Fruit fly (Drosophila melanogaster) whole organism, embryonic: ENCODE results near the gene Sptr.

Experiments
- Asciz ChIP-seq: fragments of 200-800 bp; sonication (Bioruptor generic); optimal IDR thresholded peaks from 2 replicates; lab custom pipeline; 2017; ENCODE audit warnings: missing biosample characterization, mild to moderate bottlenecking, missing genetic modification characterization, missing genetic modification reagents
- Atf3 ChIP-seq: fragments of 200-800 bp; sonication (Bioruptor generic); optimal IDR thresholded peaks from 3 replicates; lab custom pipeline; 2016; ENCODE audit warnings: missing biosample characterization, missing genetic modification characterization
- Bdp1 ChIP-seq: fragments of 200-800 bp; sonication (Bioruptor generic); optimal IDR thresholded peaks from 3 replicates; lab custom pipeline; 2016; ENCODE audit warnings: missing biosample characterization, missing genetic modification characterization
- Bgb ChIP-seq: fragments of 200-800 bp; sonication (Bioruptor generic); IDR thresholded peaks from 2 replicates; pipeline ENCODE4 v1.3.6; 2022; ENCODE audit warnings: missing biosample characterization, missing genetic modification characterization; ENCODE audit not compliant: partially characterized antibody
- CG10147 ChIP-seq: fragments of 200-800 bp; sonication (Bioruptor generic); optimal IDR thresholded peaks from 2 replicates; lab custom pipeline; 2019; ENCODE audit warnings: missing biosample characterization, mild to moderate bottlenecking, missing genetic modification characterization, moderate library complexity
- CG10209 ChIP-seq: fragments of 200-800 bp; sonication (Bioruptor generic); optimal IDR thresholded peaks from 3 replicates; lab custom pipeline; 2017; ENCODE audit warnings: missing biosample characterization, mild to moderate bottlenecking, missing genetic modification characterization, missing genetic modification reagents
- CG10959 ChIP-seq: fragments of 200-800 bp; sonication (Bioruptor generic); IDR thresholded peaks from 2 replicates; pipeline ENCODE4 v1.3.6; 2022; ENCODE audit warnings: missing biosample characterization, missing genetic modification characterization
- CG10979 ChIP-seq: fragments of 200-800 bp; sonication (Bioruptor generic); optimal IDR thresholded peaks from 2 replicates; lab custom pipeline; 2018; ENCODE audit warnings: missing biosample characterization, mild to moderate bottlenecking, missing genetic modification characterization, moderate library complexity
- CG11696 ChIP-seq: fragments of 200-800 bp; sonication (Bioruptor generic); IDR thresholded peaks from 2 replicates; pipeline ENCODE4 v1.3.6; 2022; ENCODE audit warnings: missing biosample characterization, missing genetic modification characterization
- CG12071 ChIP-seq: fragments of 200-800 bp; sonication (Bioruptor generic); optimal IDR thresholded peaks from 3 replicates; lab custom pipeline; 2018; ENCODE audit warnings: missing biosample characterization, mild to moderate bottlenecking, missing genetic modification characterization
- CG12155 ChIP-seq: fragments of 200-800 bp; sonication (Bioruptor generic); optimal IDR thresholded peaks from 3 replicates; lab custom pipeline; 2016; ENCODE audit warnings: missing biosample characterization, missing genetic modification characterization
- CG12769 ChIP-seq: fragments of 200-800 bp; sonication (Bioruptor generic); optimal IDR thresholded peaks from 2 replicates; lab custom pipeline; 2019; ENCODE audit warnings: missing biosample characterization, mild to moderate bottlenecking, missing genetic modification characterization, moderate library complexity
- CG13624 ChIP-seq: fragments of 200-800 bp; sonication (Bioruptor generic); optimal IDR thresholded peaks from 2 replicates; lab custom pipeline; 2016; ENCODE audit warnings: missing biosample characterization, missing genetic modification characterization
- CG13775 ChIP-seq: fragments of 200-800 bp; sonication (Bioruptor generic); optimal IDR thresholded peaks from 3 replicates; lab custom pipeline; 2017; ENCODE audit warnings: missing biosample characterization, mild to moderate bottlenecking, missing genetic modification characterization
- CG15479 ChIP-seq: fragments of 200-800 bp; sonication (Bioruptor generic); optimal IDR thresholded peaks from 3 replicates; lab custom pipeline; 2019; ENCODE audit warnings: missing biosample characterization, mild to moderate bottlenecking, missing genetic modification characterization, moderate library complexity
- CG18011 ChIP-seq: fragments of 200-800 bp; sonication (Bioruptor generic); optimal IDR thresholded peaks from 2 replicates; lab custom pipeline; 2017; ENCODE audit warnings: missing biosample characterization, missing genetic modification characterization, mild to moderate bottlenecking, moderate library complexity, missing genotype
- CG2199 ChIP-seq: fragments of 200-800 bp; sonication (Bioruptor generic); IDR thresholded peaks from 3 replicates; pipeline ENCODE4 v1.3.6; 2022; ENCODE audit warnings: missing biosample characterization, missing genetic modification characterization
- CG30403 ChIP-seq: fragments of 200-800 bp; sonication (Bioruptor generic); optimal IDR thresholded peaks from 3 replicates; lab custom pipeline; 2016; ENCODE audit warnings: missing biosample characterization, missing genetic modification characterization
- CG33213 ChIP-seq: fragments of 200-800 bp; sonication (Bioruptor generic); optimal IDR thresholded peaks from 3 replicates; lab custom pipeline; 2016; ENCODE audit warnings: missing biosample characterization, missing genetic modification characterization
- CG5953 ChIP-seq: fragments of 200-800 bp; sonication (Bioruptor generic); IDR thresholded peaks from 2 replicates; pipeline ENCODE4 v1.3.6; 2022; ENCODE audit warnings: missing biosample characterization, missing genetic modification characterization
- CG6272 ChIP-seq: fragments of 200-800 bp; sonication (Bioruptor generic); IDR thresholded peaks from 2 replicates; pipeline ENCODE4 v1.3.6; 2022; ENCODE audit warnings: missing biosample characterization, missing genetic modification characterization
- CG6813 ChIP-seq: fragments of 200-800 bp; sonication (Bioruptor generic); optimal IDR thresholded peaks from 2 replicates; lab custom pipeline; 2017; ENCODE audit warnings: missing biosample characterization, missing genetic modification characterization, mild to moderate bottlenecking, moderate library complexity, missing genetic modification reagents
- CG8089 ChIP-seq: fragments of 200-800 bp; sonication (Bioruptor generic); optimal IDR thresholded peaks from 3 replicates; lab custom pipeline; 2016; ENCODE audit warnings: missing biosample characterization, missing genetic modification characterization
- CG9797 ChIP-seq: fragments of 200-800 bp; sonication (Bioruptor generic); optimal IDR thresholded peaks from 3 replicates; lab custom pipeline; 2018; ENCODE audit warnings: missing biosample characterization, mild to moderate bottlenecking, missing genetic modification characterization
- CrebB ChIP-seq: fragments of 200-800 bp; sonication (Bioruptor generic); optimal IDR thresholded peaks from 3 replicates; lab custom pipeline; 2018; ENCODE audit warnings: missing biosample characterization, mild to moderate bottlenecking, missing genetic modification characterization
- Ets97D ChIP-seq: fragments of 200-800 bp; sonication (Bioruptor generic); optimal IDR thresholded peaks from 3 replicates; lab custom pipeline; 2016; ENCODE audit warnings: missing biosample characterization, missing genetic modification characterization
- H2.0 ChIP-seq: fragments of 200-800 bp; sonication (Bioruptor generic); IDR thresholded peaks from 2 replicates; pipeline ENCODE4 v1.3.6; 2022; ENCODE audit warnings: missing biosample characterization, missing genetic modification characterization
- MBD-R2 ChIP-seq: fragments of 200-800 bp; sonication (Bioruptor generic); IDR thresholded peaks from 2 replicates; pipeline ENCODE4 v1.3.6; 2022; ENCODE audit warnings: missing biosample characterization, missing genetic modification characterization
- Meics ChIP-seq: fragments of 200-800 bp; sonication (Bioruptor generic); optimal IDR thresholded peaks from 2 replicates; lab custom pipeline; 2017; ENCODE audit warnings: missing biosample characterization, mild to moderate bottlenecking, missing genetic modification characterization
- Oli ChIP-seq: fragments of 200-800 bp; sonication (Bioruptor generic); optimal IDR thresholded peaks from 2 replicates; lab custom pipeline; 2018; ENCODE audit warnings: missing biosample characterization, mild to moderate bottlenecking, missing genetic modification characterization, moderate library complexity
- Poxn ChIP-seq: fragments of 200-800 bp; sonication (Bioruptor generic); IDR thresholded peaks from 2 replicates; pipeline ENCODE4 v1.3.6; 2022; ENCODE audit warnings: missing biosample characterization, missing genetic modification characterization
- ab ChIP-seq: fragments of 200-800 bp; sonication (Bioruptor generic); optimal IDR thresholded peaks from 2 replicates; lab custom pipeline; 2016; ENCODE audit warnings: missing biosample characterization, missing genetic modification characterization
- bbx ChIP-seq: fragments of 200-800 bp; sonication (Bioruptor generic); IDR thresholded peaks from 2 replicates; pipeline ENCODE4 v1.3.6; 2022; ENCODE audit warnings: missing biosample characterization, missing genetic modification characterization; ENCODE audit not compliant: partially characterized antibody
- crc ChIP-seq: fragments of 200-800 bp; sonication (Bioruptor generic); optimal IDR thresholded peaks from 2 replicates; lab custom pipeline; 2016; ENCODE audit warnings: missing biosample characterization, missing genetic modification characterization
- cwo ChIP-seq: fragments of 200-800 bp; sonication (Bioruptor generic); optimal IDR thresholded peaks from 3 replicates; lab custom pipeline; 2017; ENCODE audit warnings: missing biosample characterization, missing genetic modification characterization, mild to moderate bottlenecking, moderate library complexity, missing genetic modification reagents
- emc ChIP-seq: fragments of 200-800 bp; sonication (Bioruptor generic); optimal IDR thresholded peaks from 2 replicates; lab custom pipeline; 2016; ENCODE audit warnings: missing biosample characterization, missing genetic modification characterization
- esg ChIP-seq: fragments of 200-800 bp; sonication (Bioruptor generic); conservative IDR thresholded peaks from 2 replicates; pipeline ENCODE4 v1.3.6; 2022; ENCODE audit warnings: missing biosample characterization, missing genetic modification characterization
- gcm ChIP-seq: fragments of 200-800 bp; sonication (Bioruptor generic); optimal IDR thresholded peaks from 2 replicates; lab custom pipeline; 2019; ENCODE audit warnings: missing biosample characterization, mild to moderate bottlenecking, missing genetic modification characterization, moderate library complexity
- her ChIP-seq: fragments of 200-800 bp; sonication (Bioruptor generic); optimal IDR thresholded peaks from 2 replicates; lab custom pipeline; 2016; ENCODE audit warnings: missing biosample characterization, missing genetic modification characterization
- jumu ChIP-seq: fragments of 200-800 bp; sonication (Bioruptor generic); optimal IDR thresholded peaks from 3 replicates; lab custom pipeline; 2016; ENCODE audit warnings: missing biosample characterization, missing genetic modification characterization
- lab ChIP-seq: fragments of 200-800 bp; sonication (Bioruptor generic); optimal IDR thresholded peaks from 3 replicates; lab custom pipeline; 2017; ENCODE audit warnings: missing biosample characterization, missing genetic modification characterization, mild to moderate bottlenecking, moderate library complexity, missing genetic modification reagents
- lbe ChIP-seq: fragments of 200-800 bp; sonication (Bioruptor generic); optimal IDR thresholded peaks from 2 replicates; lab custom pipeline; 2016; ENCODE audit warnings: missing biosample characterization, mild to moderate bottlenecking, missing genetic modification characterization
- nmo ChIP-seq: fragments of 200-800 bp; sonication (Bioruptor generic); optimal IDR thresholded peaks from 2 replicates; lab custom pipeline; 2018; ENCODE audit warnings: missing biosample characterization, mild to moderate bottlenecking, missing genetic modification characterization, moderate library complexity
- pfk ChIP-seq: fragments of 200-800 bp; sonication (Bioruptor generic); optimal IDR thresholded peaks from 2 replicates; lab custom pipeline; 2018; ENCODE audit warnings: missing biosample characterization, mild to moderate bottlenecking, missing genetic modification characterization, moderate library complexity
- prd ChIP-seq, 3 experiments: fragments of >200 bp in 2 of 3; fragments of 200-800 bp in 1 of 3; sonication (Bioruptor generic) in 1 of 3; optimal IDR thresholded peaks in 2 of 3; IDR thresholded peaks in 1 of 3; 2 replicates in 2 of 3; 3 replicates in 1 of 3; pipeline versions ENCODE4 v1.3.6 to Lab custom; 2017 to 2022; ENCODE audit warnings: missing biosample characterization in 1 of 3, missing genetic modification characterization in 1 of 3
- ranshi ChIP-seq: fragments of 200-800 bp; sonication (Bioruptor generic); IDR thresholded peaks from 2 replicates; pipeline ENCODE4 v1.3.6; 2022; ENCODE audit warnings: missing biosample characterization, missing genetic modification characterization
- ssp ChIP-seq: fragments of 200-800 bp; sonication (Bioruptor generic); IDR thresholded peaks from 2 replicates; pipeline ENCODE4 v1.3.6; 2022; ENCODE audit warnings: missing biosample characterization, missing genetic modification characterization
- tx ChIP-seq: fragments of 200-800 bp; sonication (Bioruptor generic); optimal IDR thresholded peaks from 2 replicates; lab custom pipeline; 2016; ENCODE audit warnings: missing biosample characterization, missing genetic modification characterization
- wor ChIP-seq: fragments of 200-800 bp; sonication (Bioruptor generic); IDR thresholded peaks from 2 replicates; pipeline ENCODE4 v1.3.6; 2022; ENCODE audit warnings: missing biosample characterization, missing genetic modification characterization
- zen ChIP-seq: fragments of 200-800 bp; sonication (Bioruptor generic); optimal IDR thresholded peaks from 3 replicates; lab custom pipeline; 2018; ENCODE audit warnings: missing biosample characterization, mild to moderate bottlenecking, missing genetic modification characterization, moderate library complexity

Sptr gene

DNA sequence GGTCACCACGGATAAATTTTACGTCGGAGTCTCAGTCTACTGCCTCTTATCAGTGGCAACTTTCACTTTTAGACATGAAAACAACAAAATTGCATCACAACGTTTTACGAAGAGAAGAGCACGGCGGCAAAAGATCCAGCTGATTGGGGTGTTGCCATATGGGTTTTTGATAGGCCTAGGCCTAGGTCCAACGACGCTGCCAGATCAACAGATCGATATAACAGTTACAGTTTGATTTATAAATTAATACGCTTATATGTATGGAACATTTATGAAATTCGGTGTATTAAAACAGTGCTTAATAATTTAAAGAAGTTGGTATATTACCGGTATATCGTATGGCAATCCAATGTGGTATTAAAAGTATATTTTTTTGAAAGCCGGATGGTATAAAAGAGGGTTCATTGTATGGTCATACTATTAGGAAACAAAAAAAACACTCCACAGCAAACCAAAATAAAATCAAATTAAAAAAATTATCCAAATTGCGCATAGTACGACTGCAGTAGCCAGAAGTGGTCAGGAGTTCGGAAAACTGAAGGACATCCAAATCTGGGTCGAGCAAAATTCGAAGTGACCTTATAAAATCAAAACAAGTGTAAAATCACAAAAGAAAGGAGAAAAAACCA is 27.5 kb downstream of the Sptr start, which contains the start of gene CG1440 (continued):
- TF ChIP-seq H2.0 (GFP tag; lab: Robert Waterston, UW): no peak
- TF ChIP-seq gcm: no peak
- peak; percentile 84 for TF ChIP-seq Ets97D (GFP tag; lab: Kevin White, UChicago)
- TF ChIP-seq CG5953 (GFP tag; lab: Robert Waterston, UW): no peak
- no peak for TF ChIP-seq prd (optimal IDR thresholded peaks at IDR 0.05; lab: Kevin White, UChicago)
- TF ChIP-seq prd (GFP tag; IDR thresholded peaks at IDR 0.05; lab: Robert Waterston, UW): 0 out of 3 replicates have a peak, but pooled peaks have one; percentile 29
- no peak for TF ChIP-seq zen (tag; lab: Kevin White, UChicago)
- no peak for TF ChIP-seq ab (GFP tag; lab: Kevin White, UChicago)
- TF ChIP-seq CG10209 (GFP tag; lab: Kevin White, UChicago): no peak
- no peak for TF ChIP-seq CG30403
- TF ChIP-seq Poxn (GFP tag; lab: Robert Waterston, UW): no peak
- no peak for TF ChIP-seq CrebB (tag; lab: Kevin White, UChicago)
- no peak for TF ChIP-seq pfk (GFP tag; lab: Kevin White, UChicago)
- TF ChIP-seq Bdp1: no peak
- no peak for TF ChIP-seq CG10959 (GFP tag; lab: Robert Waterston, UW)
- no peak for TF ChIP-seq Atf3
- peak; percentile 21 for TF ChIP-seq CG6813 (GFP tag; lab: Kevin White, UChicago)
- TF ChIP-seq lab (GFP tag; lab: Kevin White, UChicago): no peak
- no peak for TF ChIP-seq CG2199 (GFP tag; lab: Robert Waterston, UW)
- no peak for TF ChIP-seq CG10979 (tag; lab: Kevin White, UChicago)
- TF ChIP-seq CG10147 (GFP tag; lab: Kevin White, UChicago): peak; percentile 40
- no peak for TF ChIP-seq tx (GFP tag; lab: Kevin White, UChicago)
- no peak for TF ChIP-seq Meics
- peak; percentile 16 for TF ChIP-seq CG13775 (GFP tag; lab: Kevin White, UChicago)
- TF ChIP-seq Oli (tag; lab: Kevin White, UChicago): no peak
- TF ChIP-seq CG9797 (GFP tag; lab: Kevin White, UChicago): peak; percentile 88
- peak; percentile 41 for TF ChIP-seq lbe (GFP tag; lab: Kevin White, UChicago)
- TF ChIP-seq CG11696 (GFP tag; lab: Robert Waterston, UW): no peak
- TF ChIP-seq CG6272 (GFP tag; lab: Robert Waterston, UW): no peak
- TF ChIP-seq ranshi (GFP tag; lab: Robert Waterston, UW): no peak
- no peak for TF ChIP-seq her (GFP tag; lab: Kevin White, UChicago)
- TF ChIP-seq bbx (GFP tag; lab: Robert Waterston, UW): no peak
- no peak for TF ChIP-seq CG12071
- no peak for TF ChIP-seq CG18011 (GFP tag; lab: Kevin White, UChicago)
- TF ChIP-seq Asciz (GFP tag; lab: Kevin White, UChicago): no peak
- peak; percentile 20 for TF ChIP-seq jumu
- TF ChIP-seq nmo (GFP tag; lab: Kevin White, UChicago): peak; percentile 43
- no peak for TF ChIP-seq wor (GFP tag; lab: Robert Waterston, UW)
- TF ChIP-seq esg: no peak
- peak; percentile 64 for TF ChIP-seq CG15479 (GFP tag; lab: Kevin White, UChicago)
- no peak for TF ChIP-seq emc (GFP tag; lab: Kevin White, UChicago)
- no peak for TF ChIP-seq Bgb (GFP tag; lab: Robert Waterston, UW)
- no peak for TF ChIP-seq CG8089 (GFP tag; lab: Kevin White, UChicago)
- no peak for TF ChIP-seq CG12155 (GFP tag; lab: Kevin White, UChicago)
- TF ChIP-seq MBD-R2: peak; percentile 75
- TF ChIP-seq ssp (GFP tag; lab: Robert Waterston, UW): no peak
- TF ChIP-seq cwo (GFP tag; lab: Kevin White, UChicago): no peak
- no peak for TF ChIP-seq CG12769 (tag; lab: Kevin White, UChicago)
- no peak for TF ChIP-seq CG13624 (GFP tag; lab: Kevin White, UChicago)
- peak; percentile 13 for TF ChIP-seq CG33213 (GFP tag; lab: Kevin White, UChicago)
- no peak for TF ChIP-seq crc (GFP tag; lab: Kevin White, UChicago)
